Fruit fly (Drosophila melanogaster): ENCODE measurements around the gene PIG-C.

Gene PIG-C

DNA sequence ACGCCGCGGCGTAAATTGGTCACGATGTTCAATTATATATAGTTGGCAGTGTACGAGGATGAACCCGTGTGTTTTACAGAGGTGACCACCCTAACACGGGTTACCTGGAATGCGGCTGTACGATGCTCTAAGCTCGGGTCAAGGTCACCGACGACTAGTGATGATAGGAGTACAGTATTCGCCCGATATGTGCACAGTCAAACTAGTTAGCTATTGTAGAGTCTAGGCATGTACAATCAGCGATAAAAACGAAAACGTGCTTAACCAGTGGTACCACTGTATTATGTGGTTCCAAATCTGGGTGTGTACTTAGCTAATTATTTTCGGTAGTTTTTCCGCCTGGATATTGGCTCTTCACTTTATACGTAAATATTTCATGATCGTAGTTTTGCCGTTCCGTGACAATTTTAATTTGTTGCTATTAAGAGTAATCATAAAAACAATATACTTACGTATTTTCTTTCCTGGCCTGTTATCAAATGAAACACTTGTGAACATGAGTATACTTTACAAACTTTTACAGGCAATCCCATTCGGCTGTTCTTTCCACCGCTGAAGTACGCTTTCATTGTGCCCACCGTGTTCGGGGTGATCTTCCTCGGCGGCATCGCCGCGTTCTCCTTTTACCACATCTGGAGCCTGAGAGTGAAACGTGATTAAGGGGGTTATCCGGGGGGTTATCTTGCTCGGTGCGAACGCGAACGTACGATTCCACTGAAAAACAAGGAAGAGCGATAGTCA lies 1.1 kb upstream of the PIG-C start (continued):
- TF ChIP-seq esn (GFP tag; optimal IDR thresholded peaks at IDR 0.05) (peak; percentile 10), net (GFP tag; optimal IDR thresholded peaks at IDR 0.05) (no peak), Gug (GFP tag; IDR thresholded peaks at IDR 0.05) (no peak), Eip75B (GFP tag; optimal IDR thresholded peaks at IDR 0.05) (peak; percentile 22), CG31627 (GFP tag; optimal IDR thresholded peaks at IDR 0.05) (no peak), CG6163 (GFP tag; IDR thresholded peaks at IDR 0.05) (0 out of 3 replicates have a peak, but pooled peaks have one; percentile 41), CG11762 (GFP tag; optimal IDR thresholded peaks at IDR 0.05; ENCODE audit: insufficient read depth) (no peak), Lpt (GFP tag; optimal IDR thresholded peaks at IDR 0.05) (no peak), spab (GFP tag; optimal IDR thresholded peaks at IDR 0.05) (no peak), dac (GFP tag; optimal IDR thresholded peaks at IDR 0.05) (no peak), Blimp-1 (GFP tag; optimal IDR thresholded peaks at IDR 0.05) (no peak), CG10631 (GFP tag; optimal IDR thresholded peaks at IDR 0.05) (no peak), CG8319 (GFP tag; optimal IDR thresholded peaks at IDR 0.05) (no peak), Ets21C (GFP tag; optimal IDR thresholded peaks at IDR 0.05) (no peak), CG4318 (GFP tag; optimal IDR thresholded peaks at IDR 0.05) (no peak), salr (GFP tag; optimal IDR thresholded peaks at IDR 0.05) (no peak), Ets96B (tag; optimal IDR thresholded peaks at IDR 0.05) (no peak), svp (GFP tag) (peak; percentile 100), CG16779 (tag; optimal IDR thresholded peaks at IDR 0.05) (no peak), cyc (GFP tag; optimal IDR thresholded peaks at IDR 0.05) (no peak), fd85E (GFP tag; optimal IDR thresholded peaks at IDR 0.05) (no peak), CG6854 (GFP tag; optimal IDR thresholded peaks at IDR 0.05) (no peak), Hr39 (GFP tag; optimal IDR thresholded peaks at IDR 0.05) (no peak), achi (GFP tag; optimal IDR thresholded peaks at IDR 0.05) (no peak), Sox102F (GFP tag; optimal IDR thresholded peaks at IDR 0.05) (no peak), Hr38 (GFP tag; optimal IDR thresholded peaks at IDR 0.05) (no peak), Met (GFP tag; optimal IDR thresholded peaks at IDR 0.05) (no peak), vri (GFP tag; optimal IDR thresholded peaks at IDR 0.05) (no peak)

DNA sequence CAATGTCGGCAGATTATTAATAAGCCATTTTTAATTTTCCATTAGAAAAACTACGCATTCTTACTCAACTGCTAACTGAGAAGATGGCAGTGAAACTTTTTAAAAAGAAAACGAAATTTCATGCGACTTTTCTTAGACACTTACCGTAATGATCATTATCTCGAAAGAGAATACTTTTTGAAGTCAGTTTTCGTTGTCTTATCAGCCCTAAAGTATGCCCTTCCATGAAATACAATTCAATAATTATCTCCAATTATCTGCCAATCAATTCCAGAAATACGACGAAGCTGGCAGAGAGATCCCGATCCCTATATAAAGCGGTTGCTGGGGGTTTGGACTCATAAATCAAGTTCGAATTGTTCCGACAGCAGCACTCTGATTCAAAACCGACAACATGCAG lies 2.6 kb downstream of the PIG-C start, which contains the start of gene Drsl5:
Drsl5 (plus strand) TSS at position 341 of the 400 bp plus-strand sequence.
- TF ChIP-seq svp (GFP tag) (peak; percentile 74), CG3919 (GFP tag; optimal IDR thresholded peaks at IDR 0.05) (no peak)

- TF ChIP-seq CG3919 (GFP tag; optimal IDR thresholded peaks at IDR 0.05), result no peak
- TF ChIP-seq svp (GFP tag), result peak; percentile 81
Observed at dm6 chr3L:3315288-3315687, 3.7 kb downstream of the PIG-C start, which contains the start of gene Drsl4. TSS of gene Drsl4 (plus strand) at chr3L:3315620.

DNA sequence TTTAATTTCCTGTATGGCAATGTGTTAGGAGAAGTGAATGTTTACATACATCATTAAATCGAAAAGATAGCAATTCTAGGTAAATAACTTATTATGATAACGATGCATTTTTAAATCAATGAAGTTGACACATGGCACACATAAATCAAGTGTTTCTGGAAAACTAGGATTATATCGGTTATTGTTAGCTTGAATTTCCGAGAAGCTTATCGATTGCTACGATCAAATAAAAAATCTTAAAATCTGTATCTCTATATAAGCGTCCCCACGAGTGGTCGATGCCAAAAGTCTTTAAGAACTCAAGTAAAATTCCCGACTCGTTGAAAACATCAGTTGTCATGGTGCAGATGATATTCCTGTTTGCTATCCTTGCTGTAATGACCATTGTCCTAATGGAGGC lies 4.3 kb downstream of the PIG-C start, which contains the start of gene Drsl3:
Drsl3 (plus strand) TSS at position 301 of the 400 bp plus-strand sequence.
- TF ChIP-seq Sox102F (GFP tag; optimal IDR thresholded peaks at IDR 0.05) (no peak), CG7368 (GFP tag; optimal IDR thresholded peaks at IDR 0.05) (no peak), esn (GFP tag; optimal IDR thresholded peaks at IDR 0.05) (no peak), CG16779 (tag; optimal IDR thresholded peaks at IDR 0.05) (no peak), CG31627 (GFP tag; optimal IDR thresholded peaks at IDR 0.05) (no peak), CG11902 (GFP tag; optimal IDR thresholded peaks at IDR 0.05) (no peak), topi (GFP tag; optimal IDR thresholded peaks at IDR 0.05) (no peak), Met (GFP tag; optimal IDR thresholded peaks at IDR 0.05) (no peak), Eip75B (GFP tag; optimal IDR thresholded peaks at IDR 0.05) (no peak)

DNA sequence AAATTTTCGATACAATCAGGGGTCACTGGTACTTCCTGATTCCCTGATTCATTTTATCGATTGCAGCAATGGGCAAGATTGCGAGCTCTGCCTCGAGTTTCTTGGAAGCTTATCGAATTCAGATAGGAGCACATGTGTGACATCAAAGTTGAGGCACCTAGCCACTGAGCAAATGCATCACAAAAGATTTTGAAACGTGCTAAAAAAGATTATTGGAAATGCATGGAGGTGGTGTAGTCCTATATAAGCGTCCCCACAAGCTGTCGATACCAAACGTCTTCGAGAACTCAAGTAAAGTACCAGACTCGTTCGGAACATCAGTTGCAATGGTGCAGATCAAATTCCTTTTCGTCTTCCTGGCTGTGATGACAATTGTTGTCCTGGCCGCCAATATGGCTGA lies 5.0 kb downstream of the PIG-C start, which contains the start of gene Drsl2:
Drsl2 (plus strand) TSS at position 301 of the 400 bp plus-strand sequence.
- TF ChIP-seq esn (GFP tag; optimal IDR thresholded peaks at IDR 0.05), result peak; percentile 23
- TF ChIP-seq lz (GFP tag; optimal IDR thresholded peaks at IDR 0.05), result peak; percentile 3
- no peak for TF ChIP-seq CG6808 (GFP tag; optimal IDR thresholded peaks at IDR 0.05)
- TF ChIP-seq CG1621 (tag; optimal IDR thresholded peaks at IDR 0.05), result no peak
